Fruit fly (Drosophila melanogaster): ENCODE results near the gene CG10163.

The CG10163 gene

DNA sequence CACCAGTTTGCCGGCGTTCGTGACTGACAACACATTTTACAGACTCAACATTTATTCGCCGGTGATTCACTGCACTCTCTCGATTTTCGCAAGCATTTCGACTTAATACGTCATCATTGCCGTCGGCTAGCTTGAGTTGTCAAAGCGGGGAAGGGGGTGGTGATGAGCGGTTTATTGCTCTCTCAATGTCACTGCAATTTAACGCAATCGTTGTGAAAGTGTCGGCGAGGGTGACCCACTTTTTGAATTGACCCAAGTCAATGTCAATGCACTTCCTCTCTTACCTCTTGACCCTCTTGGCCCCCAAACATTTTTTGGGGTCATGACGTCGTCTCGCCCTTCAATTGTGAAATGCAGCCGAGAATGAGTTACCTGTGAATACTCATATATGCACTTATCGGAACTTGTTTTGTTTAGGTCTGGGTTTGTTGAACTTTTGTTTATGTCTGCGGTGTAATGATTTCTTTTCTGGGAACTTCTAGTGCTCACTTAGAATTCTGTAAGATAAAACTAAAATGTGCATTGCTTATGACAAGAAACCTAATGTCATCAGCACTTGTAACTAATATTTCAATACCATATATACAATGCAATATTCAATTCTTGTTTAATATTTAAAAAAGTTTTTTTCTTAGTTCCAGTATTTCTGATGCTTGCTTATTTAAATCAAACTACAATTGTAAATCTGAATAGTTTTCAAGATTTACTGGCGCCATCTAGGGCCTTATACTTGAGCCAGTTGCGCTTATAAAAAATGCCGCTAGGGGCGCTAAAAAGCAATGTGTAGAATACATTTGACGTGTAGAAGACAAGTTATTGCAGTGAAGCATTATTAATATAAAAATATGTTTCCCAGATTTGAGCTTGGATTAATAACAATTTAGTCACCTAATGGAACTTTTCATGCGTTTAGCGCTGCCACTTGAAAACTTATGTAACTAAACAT is 5.6 kb upstream of the CG10163 start (continued):
- no peak for TF ChIP-seq mirr (GFP tag; optimal IDR thresholded peaks at IDR 0.05)
- TF ChIP-seq CG6272 (GFP tag; IDR thresholded peaks at IDR 0.05), result no peak
- peak; percentile 72 for TF ChIP-seq amos (GFP tag; IDR thresholded peaks at IDR 0.05; ENCODE audit: partially characterized antibody)
- TF ChIP-seq CG14014 (GFP tag; IDR thresholded peaks at IDR 0.05), result peak; percentile 30; the same call in 1 of the 2 replicates
- no peak for TF ChIP-seq vfl (GFP tag; optimal IDR thresholded peaks at IDR 0.05)
- TF ChIP-seq CG6689 (GFP tag; IDR thresholded peaks at IDR 0.05), result no peak
- TF ChIP-seq CG4854 (GFP tag; optimal IDR thresholded peaks at IDR 0.05), result peak; percentile 56
- peak in 1 of 2 experiments; percentile 46 for TF ChIP-seq Hr51 (GFP tag; optimal IDR thresholded peaks at IDR 0.05)
- no peak; the same call in 1 of the 2 replicates for TF ChIP-seq CG4360 (GFP tag; IDR thresholded peaks at IDR 0.05)
- no peak for TF ChIP-seq corto (GFP tag; optimal IDR thresholded peaks at IDR 0.05)
- no peak for TF ChIP-seq fd96Cb (tag; optimal IDR thresholded peaks at IDR 0.05)
- peak; percentile 13 for TF ChIP-seq CG12155 (GFP tag; optimal IDR thresholded peaks at IDR 0.05)
- peak; percentile 7 for TF ChIP-seq Sry-δ (GFP tag; optimal IDR thresholded peaks at IDR 0.05)
- no peak for TF ChIP-seq CG2202 (tag; optimal IDR thresholded peaks at IDR 0.05)
- TF ChIP-seq tll (GFP tag; optimal IDR thresholded peaks at IDR 0.05), result no peak
- peak; percentile 45 for TF ChIP-seq bab2 (GFP tag; optimal IDR thresholded peaks at IDR 0.05)
- peak; percentile 5 for TF ChIP-seq CG17912 (GFP tag; optimal IDR thresholded peaks at IDR 0.05)
- TF ChIP-seq CG13296 (GFP tag; optimal IDR thresholded peaks at IDR 0.05), result no peak
- TF ChIP-seq CG15269 (tag; optimal IDR thresholded peaks at IDR 0.05), result peak; percentile 42
- TF ChIP-seq CG2875 (GFP tag; optimal IDR thresholded peaks at IDR 0.05), result peak; percentile 29
- TF ChIP-seq gro (GFP tag; optimal IDR thresholded peaks at IDR 0.05), result no peak
- no peak for TF ChIP-seq sim (GFP tag; IDR thresholded peaks at IDR 0.05)
- peak; percentile 8 for TF ChIP-seq shn (GFP tag; optimal IDR thresholded peaks at IDR 0.05)
- no peak for TF ChIP-seq CG10274 (GFP tag; optimal IDR thresholded peaks at IDR 0.05)
- TF ChIP-seq cas (GFP tag; IDR thresholded peaks at IDR 0.05), result no peak
- no peak for TF ChIP-seq al (GFP tag; IDR thresholded peaks at IDR 0.05)
- TF ChIP-seq NfI (GFP tag; optimal IDR thresholded peaks at IDR 0.05), result peak; percentile 58
- TF ChIP-seq Dll (GFP tag; IDR thresholded peaks at IDR 0.05; ENCODE audit: partially characterized antibody), result no peak
- TF ChIP-seq CG10543 (GFP tag; optimal IDR thresholded peaks at IDR 0.05), result no peak
- no peak for TF ChIP-seq Sox100B (GFP tag; optimal IDR thresholded peaks at IDR 0.05)
- no peak for TF ChIP-seq TFAM (GFP tag; optimal IDR thresholded peaks at IDR 0.05)
- peak; percentile 81 for TF ChIP-seq CG32532 (GFP tag; IDR thresholded peaks at IDR 0.05)
- peak; percentile 68; the same call in 1 of the 3 replicates for TF ChIP-seq ci (GFP tag; IDR thresholded peaks at IDR 0.05)
- TF ChIP-seq CG14965 (GFP tag; optimal IDR thresholded peaks at IDR 0.05; ENCODE audit: borderline replicate concordance), result no peak
- TF ChIP-seq zfh2 (GFP tag; optimal IDR thresholded peaks at IDR 0.05), result peak; percentile 20
- no peak for TF ChIP-seq CG32767 (GFP tag; IDR thresholded peaks at IDR 0.05)
- TF ChIP-seq ap (GFP tag; IDR thresholded peaks at IDR 0.05), result no peak
- no peak for TF ChIP-seq aop (GFP tag; IDR thresholded peaks at IDR 0.05)
- no peak for TF ChIP-seq wor (GFP tag; IDR thresholded peaks at IDR 0.05)
- TF ChIP-seq CG31441 (GFP tag; IDR thresholded peaks at IDR 0.05), result 0 out of 2 replicates have a peak, but pooled peaks have one; percentile 15
- TF ChIP-seq esg (GFP tag; conservative IDR thresholded peaks at IDR 0.05), result no peak
- TF ChIP-seq CG33213 (GFP tag; optimal IDR thresholded peaks at IDR 0.05), result peak; percentile 6
- TF ChIP-seq CG15011 (GFP tag; optimal IDR thresholded peaks at IDR 0.05), result no peak
- peak; percentile 4 for TF ChIP-seq CG8924 (tag; optimal IDR thresholded peaks at IDR 0.05)
- TF ChIP-seq disco-r (GFP tag; optimal IDR thresholded peaks at IDR 0.05), result peak; percentile 43
- TF ChIP-seq CG11456 (GFP tag; IDR thresholded peaks at IDR 0.05), result peak; percentile 91
- TF ChIP-seq CG1603 (tag; optimal IDR thresholded peaks at IDR 0.05), result peak; percentile 51
- peak in 1 of 3 experiments; percentile 92 for TF ChIP-seq Stat92E (GFP tag; optimal IDR thresholded peaks at IDR 0.05)
